Fruit fly (Drosophila melanogaster) whole organism, embryonic: ENCODE results near the gene Cortactin.

Experiments
- BEAF-32 ChIP-seq: fragments of 200-800 bp; sonication (Bioruptor generic); optimal IDR thresholded peaks from 3 replicates; lab custom pipeline; 2017; ENCODE audit warnings: missing biosample characterization, missing genetic modification characterization, mild to moderate bottlenecking, moderate library complexity, missing genetic modification reagents
- Bgb ChIP-seq: fragments of 200-800 bp; sonication (Bioruptor generic); IDR thresholded peaks from 2 replicates; pipeline ENCODE4 v1.3.6; 2022; ENCODE audit warnings: missing biosample characterization, missing genetic modification characterization; ENCODE audit not compliant: partially characterized antibody
- CG10565 ChIP-seq: fragments of 200-800 bp; sonication (Bioruptor generic); optimal IDR thresholded peaks from 3 replicates; lab custom pipeline; 2016; ENCODE audit warnings: missing biosample characterization, mild to moderate bottlenecking, missing genetic modification characterization
- CG10959 ChIP-seq: fragments of 200-800 bp; sonication (Bioruptor generic); IDR thresholded peaks from 2 replicates; pipeline ENCODE4 v1.3.6; 2022; ENCODE audit warnings: missing biosample characterization, missing genetic modification characterization
- CG12104 ChIP-seq: fragments of 200-800 bp; sonication (Bioruptor generic); optimal IDR thresholded peaks from 3 replicates; lab custom pipeline; 2016; ENCODE audit warnings: missing biosample characterization, missing genetic modification characterization
- CG1233 ChIP-seq: fragments of 200-800 bp; sonication (Bioruptor generic); optimal IDR thresholded peaks from 4 replicates; lab custom pipeline; 2018; ENCODE audit warnings: missing biosample characterization, mild to moderate bottlenecking, missing genetic modification characterization
- CG1529 ChIP-seq: fragments of 200-800 bp; sonication (Bioruptor generic); optimal IDR thresholded peaks from 3 replicates; lab custom pipeline; 2018; ENCODE audit warnings: missing biosample characterization, missing genetic modification characterization
- CG1602 ChIP-seq: fragments of 200-800 bp; sonication (Bioruptor generic); optimal IDR thresholded peaks from 3 replicates; lab custom pipeline; 2016; ENCODE audit warnings: missing biosample characterization, missing genetic modification characterization
- CG1647 ChIP-seq: fragments of 200-800 bp; sonication (Bioruptor generic); optimal IDR thresholded peaks from 3 replicates; lab custom pipeline; 2016; ENCODE audit warnings: missing biosample characterization, missing genetic modification characterization
- CG16815 ChIP-seq: fragments of 200-800 bp; sonication (Bioruptor generic); optimal IDR thresholded peaks from 3 replicates; lab custom pipeline; 2017; ENCODE audit warnings: missing biosample characterization, mild to moderate bottlenecking, missing genetic modification characterization
- CG17361 ChIP-seq: fragments of 200-800 bp; sonication (Bioruptor generic); IDR thresholded peaks from 3 replicates; pipeline ENCODE4 v1.3.6; 2022; ENCODE audit warnings: missing biosample characterization, missing genetic modification characterization
- CG17829 ChIP-seq: fragments of 200-800 bp; optimal IDR thresholded peaks from 2 replicates; lab custom pipeline; 2019; ENCODE audit warnings: missing biosample characterization, mild to moderate bottlenecking, missing genetic modification characterization, moderate library complexity
- CG18619 ChIP-seq: fragments of 200-800 bp; sonication (Bioruptor generic); optimal IDR thresholded peaks from 3 replicates; lab custom pipeline; 2017; ENCODE audit warnings: missing biosample characterization, mild to moderate bottlenecking, missing genetic modification characterization
- CG2116 ChIP-seq: fragments of 200-800 bp; sonication (Bioruptor generic); optimal IDR thresholded peaks from 3 replicates; lab custom pipeline; 2018; ENCODE audit warnings: missing biosample characterization, mild to moderate bottlenecking, missing genetic modification characterization
- CG2199 ChIP-seq: fragments of 200-800 bp; sonication (Bioruptor generic); IDR thresholded peaks from 3 replicates; pipeline ENCODE4 v1.3.6; 2022; ENCODE audit warnings: missing biosample characterization, missing genetic modification characterization
- CG2678 ChIP-seq: fragments of 200-800 bp; sonication (Bioruptor generic); optimal IDR thresholded peaks from 3 replicates; lab custom pipeline; 2019; ENCODE audit warnings: missing biosample characterization, mild to moderate bottlenecking, missing genetic modification characterization, moderate library complexity
- CG2875 ChIP-seq: fragments of 200-800 bp; sonication (Bioruptor generic); optimal IDR thresholded peaks from 2 replicates; lab custom pipeline; 2017; ENCODE audit warnings: missing biosample characterization, mild to moderate bottlenecking, missing genetic modification characterization, missing genetic modification reagents
- CG33557 ChIP-seq: fragments of 200-800 bp; sonication (Bioruptor generic); optimal IDR thresholded peaks from 2 replicates; lab custom pipeline; 2019; ENCODE audit warnings: missing biosample characterization, mild to moderate bottlenecking, missing genetic modification characterization, moderate library complexity
- CG34224 ChIP-seq: fragments of 200-800 bp; sonication (Bioruptor generic); IDR thresholded peaks from 3 replicates; pipeline ENCODE4 v1.3.6; 2022; ENCODE audit warnings: missing biosample characterization, missing genetic modification characterization; ENCODE audit not compliant: partially characterized antibody
- CG8388 ChIP-seq: fragments of 200-800 bp; sonication (Bioruptor generic); optimal IDR thresholded peaks from 2 replicates; lab custom pipeline; 2019; ENCODE audit warnings: missing biosample characterization, mild to moderate bottlenecking, missing genetic modification characterization, moderate library complexity
- CG8944 ChIP-seq: fragments of 200-800 bp; sonication (Bioruptor generic); optimal IDR thresholded peaks from 3 replicates; lab custom pipeline; 2016; ENCODE audit warnings: missing biosample characterization, missing genetic modification characterization
- Chrac-16 ChIP-seq: fragments of 200-800 bp; sonication (Bioruptor generic); optimal IDR thresholded peaks from 3 replicates; lab custom pipeline; 2016; ENCODE audit warnings: missing biosample characterization, missing genetic modification characterization
- D19B ChIP-seq: fragments of 200-800 bp; sonication (Bioruptor generic); optimal IDR thresholded peaks from 2 replicates; lab custom pipeline; 2017; ENCODE audit warnings: missing biosample characterization, mild to moderate bottlenecking, missing genetic modification characterization
- Dbx ChIP-seq: fragments of 200-800 bp; sonication (Bioruptor generic); IDR thresholded peaks from 3 replicates; pipeline ENCODE4 v1.3.6; 2022; ENCODE audit warnings: missing biosample characterization, missing genetic modification characterization
- Dp ChIP-seq: fragments of 200-800 bp; sonication (Bioruptor generic); optimal IDR thresholded peaks from 2 replicates; lab custom pipeline; 2018; ENCODE audit warnings: missing biosample characterization, mild to moderate bottlenecking, missing genetic modification characterization, moderate library complexity
- Ets65A ChIP-seq: fragments of 200-800 bp; sonication (Bioruptor generic); peaks from one replicate; lab custom pipeline; 2016; ENCODE audit warnings: missing biosample characterization, missing genetic modification characterization
- Gsc ChIP-seq: fragments of 200-800 bp; sonication (Bioruptor generic); IDR thresholded peaks from 2 replicates; pipeline ENCODE4 v1.3.6; 2022; ENCODE audit warnings: missing biosample characterization, missing genetic modification characterization
- HLH54F ChIP-seq: fragments of 200-800 bp; sonication (Bioruptor generic); optimal IDR thresholded peaks from 3 replicates; lab custom pipeline; 2016; ENCODE audit warnings: missing biosample characterization, missing genetic modification characterization
- Lim3 ChIP-seq: fragments of 200-800 bp; sonication (Bioruptor generic); IDR thresholded peaks from 2 replicates; pipeline ENCODE4 v1.3.6; 2022; ENCODE audit warnings: missing biosample characterization, missing genetic modification characterization
- MESR4 ChIP-seq: fragments of 200-800 bp; sonication (Bioruptor generic); optimal IDR thresholded peaks from 2 replicates; lab custom pipeline; 2018; ENCODE audit warnings: missing biosample characterization, mild to moderate bottlenecking, missing genetic modification characterization, moderate library complexity
- Max ChIP-seq: fragments of 200-800 bp; sonication (Bioruptor generic); optimal IDR thresholded peaks from 2 replicates; lab custom pipeline; 2016; ENCODE audit warnings: missing biosample characterization, mild to moderate bottlenecking, missing genetic modification characterization
- NK7.1 ChIP-seq: fragments of 200-800 bp; sonication (Bioruptor generic); optimal IDR thresholded peaks from 3 replicates; lab custom pipeline; 2016; ENCODE audit warnings: missing biosample characterization, missing genetic modification characterization
- Opbp ChIP-seq: fragments of 200-800 bp; sonication (Bioruptor generic); IDR thresholded peaks from 3 replicates; pipeline ENCODE4 v1.3.6; 2022; ENCODE audit warnings: missing biosample characterization, missing genetic modification characterization; ENCODE audit not compliant: partially characterized antibody
- cato ChIP-seq: fragments of 200-800 bp; sonication (Bioruptor generic); optimal IDR thresholded peaks from 2 replicates; lab custom pipeline; 2016; ENCODE audit warnings: missing biosample characterization, missing genetic modification characterization, borderline replicate concordance
- chif ChIP-seq, 2 experiments: fragments of 200-800 bp; sonication (Bioruptor generic); optimal IDR thresholded peaks; 3 replicates each; lab custom pipeline; 2016; ENCODE audit warnings: missing biosample characterization in 2 of 2, missing genetic modification characterization in 2 of 2
- chinmo ChIP-seq: fragments of 200-800 bp; sonication (Bioruptor generic); IDR thresholded peaks from 4 replicates; pipeline ENCODE4 v1.3.6; 2022; ENCODE audit warnings: missing biosample characterization, missing genetic modification characterization; ENCODE audit not compliant: partially characterized antibody
- fd96Cb ChIP-seq: fragments of 200-800 bp; sonication (Bioruptor generic); optimal IDR thresholded peaks from 2 replicates; lab custom pipeline; 2018; ENCODE audit warnings: missing biosample characterization, mild to moderate bottlenecking, missing genetic modification characterization, moderate library complexity
- inv ChIP-seq: fragments of 200-800 bp; sonication (Bioruptor generic); IDR thresholded peaks from 2 replicates; pipeline ENCODE4 v1.3.6; 2022; ENCODE audit warnings: missing biosample characterization, missing genetic modification characterization; ENCODE audit not compliant: partially characterized antibody
- jumu ChIP-seq: fragments of 200-800 bp; sonication (Bioruptor generic); optimal IDR thresholded peaks from 3 replicates; lab custom pipeline; 2016; ENCODE audit warnings: missing biosample characterization, missing genetic modification characterization
- kah ChIP-seq: fragments of 200-800 bp; sonication (Bioruptor generic); optimal IDR thresholded peaks from 2 replicates; lab custom pipeline; 2018; ENCODE audit warnings: missing biosample characterization, mild to moderate bottlenecking, missing genetic modification characterization
- kni ChIP-seq: fragments of 200-800 bp; sonication (Bioruptor generic); optimal IDR thresholded peaks from 3 replicates; lab custom pipeline; 2017; ENCODE audit warnings: mild to moderate bottlenecking, missing biosample characterization, missing genetic modification reagents, missing genetic modification characterization
- lilli ChIP-seq: fragments of 200-800 bp; sonication (Bioruptor generic); optimal IDR thresholded peaks from 3 replicates; lab custom pipeline; 2016; ENCODE audit warnings: missing biosample characterization, missing genetic modification characterization
- pho ChIP-seq: fragments of 200-800 bp; sonication (Bioruptor generic); optimal IDR thresholded peaks from 2 replicates; lab custom pipeline; 2016; ENCODE audit warnings: missing biosample characterization, missing genetic modification characterization
- psq ChIP-seq: fragments of 200-800 bp; sonication (Bioruptor generic); optimal IDR thresholded peaks from 2 replicates; lab custom pipeline; 2017; ENCODE audit warnings: missing biosample characterization, missing genetic modification characterization
- sima ChIP-seq: fragments of 200-800 bp; sonication (Bioruptor generic); optimal IDR thresholded peaks from 2 replicates; lab custom pipeline; 2016; ENCODE audit warnings: missing biosample characterization, missing genetic modification characterization
- sisA ChIP-seq: fragments of 200-800 bp; sonication (Bioruptor generic); IDR thresholded peaks from 2 replicates; pipeline ENCODE4 v1.3.6; 2022; ENCODE audit warnings: missing biosample characterization, missing genetic modification characterization
- usp ChIP-seq: fragments of >200 bp; optimal IDR thresholded peaks from 2 replicates; lab custom pipeline; 2017; ENCODE audit warnings: missing biosample characterization, missing genetic modification characterization
- vvl ChIP-seq: fragments of 200-800 bp; sonication (Bioruptor generic); IDR thresholded peaks from 2 replicates; pipeline ENCODE4 v1.3.6; 2022; ENCODE audit warnings: missing biosample characterization, missing genetic modification characterization
- yki ChIP-seq: fragments of >200 bp; optimal IDR thresholded peaks from 3 replicates; lab custom pipeline; 2018

The Cortactin gene

DNA sequence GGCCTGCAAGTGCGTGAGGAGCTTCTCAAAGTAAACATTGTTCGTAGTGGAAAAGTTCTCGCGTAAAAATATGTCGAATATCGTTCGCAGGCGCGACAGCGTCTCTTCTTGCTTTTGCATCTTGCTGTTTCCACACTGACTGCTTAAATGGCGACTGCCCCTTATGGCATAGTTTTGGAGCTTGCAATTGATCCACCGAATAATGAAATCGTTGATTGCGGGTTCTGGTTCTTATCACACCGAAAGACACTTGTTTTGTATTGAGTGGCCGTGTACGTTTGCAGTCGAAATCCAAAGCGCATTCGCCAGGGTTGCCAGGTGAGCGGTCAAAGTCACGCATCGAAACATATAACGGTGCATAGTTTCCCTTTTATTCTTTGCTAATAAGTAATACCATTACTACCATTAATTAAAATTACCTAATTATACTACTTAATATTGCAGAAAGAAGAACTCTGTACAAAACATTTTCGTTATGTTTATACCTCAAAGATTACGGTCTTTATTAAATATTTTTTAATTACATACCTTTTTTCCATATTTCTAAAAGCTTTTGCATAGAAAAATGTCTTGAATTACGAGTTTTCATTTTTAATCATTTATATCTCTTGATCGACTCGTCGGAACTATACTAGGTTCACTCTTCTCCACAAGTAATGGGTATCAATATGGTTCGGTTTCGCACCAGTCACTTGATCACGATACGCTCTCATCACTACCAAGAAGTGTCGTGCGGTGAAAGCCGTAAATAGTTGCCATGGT lies 37.4 kb upstream of the Cortactin start, which contains the start of the genes CG7044 and Tbc1d22 (continued):
- TF ChIP-seq Max (GFP tag; lab: Kevin White, UChicago) (peak; percentile 27), CG33557 (GFP tag; lab: Kevin White, UChicago) (peak; percentile 19), Bgb (peak; percentile 27; the same call in 1 of the 2 replicates), CG8944 (GFP tag; lab: Kevin White, UChicago) (peak; percentile 17), Ets65A (GFP tag; lab: Kevin White, UChicago) (peak; percentile 60), CG2678 (no peak), sima (GFP tag; lab: Kevin White, UChicago) (no peak), MESR4 (GFP tag; lab: Kevin White, UChicago) (peak; percentile 62), fd96Cb (tag; lab: Kevin White, UChicago) (no peak), CG10959 (GFP tag; lab: Robert Waterston, UW) (0 out of 2 replicates have a peak, but pooled peaks have one; percentile 10), CG16815 (GFP tag; lab: Kevin White, UChicago) (peak; percentile 70), vvl (GFP tag; lab: Robert Waterston, UW) (no peak; the same call in 1 of the 2 replicates), kni (GFP tag; lab: Kevin White, UChicago) (no peak), CG1647 (GFP tag; lab: Kevin White, UChicago) (no peak), Dbx (GFP tag; lab: Robert Waterston, UW) (peak; percentile 63; the same call in 1 of the 3 replicates), CG17829 (tag; lab: Kevin White, UChicago) (peak; percentile 42), psq (no peak), CG1529 (GFP tag; lab: Kevin White, UChicago) (no peak), NK7.1 (peak; percentile 3), lilli (GFP tag; lab: Kevin White, UChicago) (peak; percentile 68), usp (no peak), CG2875 (no peak), CG10565 (no peak), CG2199 (GFP tag; lab: Robert Waterston, UW) (0 out of 3 replicates have a peak, but pooled peaks have one; percentile 34), CG1602 (peak; percentile 58), CG12104 (peak; percentile 40), BEAF-32 (GFP tag; lab: Kevin White, UChicago) (peak; percentile 81), chif (GFP tag; optimal IDR thresholded peaks at IDR 0.05; lab: Kevin White, UChicago) (peak in 1 of 2 experiments; percentile 20), jumu (GFP tag; lab: Kevin White, UChicago) (peak; percentile 36), CG1233 (GFP tag; lab: Kevin White, UChicago) (no peak), cato (GFP tag; lab: Kevin White, UChicago) (peak; percentile 16), HLH54F (GFP tag; lab: Kevin White, UChicago) (peak; percentile 64), Chrac-16 (peak; percentile 54), yki (no peak), kah (GFP tag; lab: Kevin White, UChicago) (peak; percentile 88), Dp (GFP tag; lab: Kevin White, UChicago) (peak; percentile 16), pho (GFP tag; lab: Kevin White, UChicago) (peak; percentile 33), sisA (GFP tag; lab: Robert Waterston, UW) (peak; percentile 54; the same call in 1 of the 2 replicates), Gsc (GFP tag; lab: Robert Waterston, UW) (no peak), CG34224 (no peak), D19B (GFP tag; lab: Kevin White, UChicago) (peak; percentile 98), CG17361 (GFP tag; lab: Robert Waterston, UW) (peak; percentile 90), Opbp (GFP tag; lab: Robert Waterston, UW) (peak; percentile 9; the same call in 1 of the 3 replicates), CG8388 (peak; percentile 10), chinmo (GFP tag; lab: Robert Waterston, UW) (0 out of 4 replicates have a peak, but pooled peaks have one; percentile 35), Lim3 (no peak), CG2116 (GFP tag; lab: Kevin White, UChicago) (peak; percentile 29), CG18619 (GFP tag; lab: Kevin White, UChicago) (peak; percentile 43), inv (GFP tag; lab: Robert Waterston, UW) (peak; percentile 38; the same call in 1 of the 2 replicates)
